Worm (Caenorhabditis elegans) whole organism, L4/young adult: ENCODE measurements around the gene cah-3.
"Not testable (repeated sequence)": the region's sequence is repeated elsewhere in the genome, so short reads cannot be mapped to it uniquely, and the experiment has no call there.

Experiments
- W03F9.2 ChIP-seq: fragments of 150-350 bp; optimal IDR thresholded peaks from 2 replicates; lab custom pipeline; 2014; ENCODE audit warnings: missing biosample characterization, missing genetic modification characterization
- dao-5 ChIP-seq: sonication (generic microtip); optimal IDR thresholded peaks from 2 replicates; lab custom pipeline; 2016; ENCODE audit warnings: missing genotype, missing genetic modification characterization, moderate library complexity, missing compliant biosample characterization
- him-1 ChIP-seq: sonication (generic microtip); optimal IDR thresholded peaks from 2 replicates; lab custom pipeline; 2016; ENCODE audit warnings: missing genotype, missing genetic modification reagents, missing genetic modification characterization, missing compliant biosample characterization

Gene cah-3

DNA sequence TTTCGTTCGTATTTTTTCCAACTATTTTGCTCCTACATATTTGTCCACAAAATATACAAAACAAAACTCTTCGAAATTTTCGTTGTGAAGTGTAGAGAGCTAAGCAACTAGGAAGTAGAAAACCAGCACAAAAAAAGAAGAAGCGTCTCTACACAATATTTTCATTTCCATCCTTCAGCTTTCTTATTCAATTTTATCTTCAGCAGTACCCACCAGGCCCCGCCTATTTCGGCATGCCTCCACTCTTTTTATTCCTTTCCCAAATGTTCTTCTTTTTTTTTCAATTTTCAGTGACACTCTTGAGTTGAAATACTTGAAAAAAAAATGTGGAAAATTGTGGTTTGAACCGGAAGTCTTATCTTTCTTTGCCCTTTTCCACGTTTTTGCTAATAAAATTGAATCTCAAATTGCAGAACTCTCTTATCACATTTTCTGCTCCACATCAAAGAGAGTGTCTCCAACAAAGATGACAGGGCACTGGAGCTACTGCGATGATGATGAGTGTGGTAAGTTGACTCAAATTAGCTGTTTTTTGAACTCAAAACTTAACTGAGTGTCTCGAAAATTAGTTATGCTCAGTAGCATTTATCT, at the start of gene cah-3:
Gene cah-3, plus strand, starts transcription at position 414 of the 591 bp plus-strand sequence.
- TF ChIP-seq dao-5 (tag; lab: Kevin White, UChicago) (no peak), him-1 (tag; lab: Kevin White, UChicago) (no peak), W03F9.2 (tag; lab: Kevin White, UChicago) (no peak)

DNA sequence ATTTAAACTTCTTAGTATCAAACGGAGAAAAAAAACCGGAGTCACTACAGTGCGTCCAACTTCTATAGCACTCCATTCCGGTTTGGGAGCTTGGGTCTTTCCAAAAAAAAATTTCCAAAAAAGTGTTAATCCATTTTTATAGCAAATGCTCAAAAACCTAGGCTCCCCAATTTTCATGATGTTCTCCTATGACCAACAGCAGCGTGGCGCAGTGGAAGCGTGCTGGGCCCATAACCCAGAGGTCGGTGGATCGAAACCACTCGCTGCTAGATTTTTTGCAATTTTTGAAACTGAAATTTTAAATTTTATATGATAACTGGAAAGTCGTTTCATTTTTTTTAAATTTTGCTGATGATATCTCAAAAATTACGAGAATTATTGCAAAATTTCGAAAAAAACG, 46.3 kb upstream of the cah-3 start:
- no peak for TF ChIP-seq him-1 (tag; lab: Kevin White, UChicago)
- no peak for TF ChIP-seq W03F9.2 (tag; lab: Kevin White, UChicago)
- no peak for TF ChIP-seq dao-5 (tag; lab: Kevin White, UChicago)

DNA sequence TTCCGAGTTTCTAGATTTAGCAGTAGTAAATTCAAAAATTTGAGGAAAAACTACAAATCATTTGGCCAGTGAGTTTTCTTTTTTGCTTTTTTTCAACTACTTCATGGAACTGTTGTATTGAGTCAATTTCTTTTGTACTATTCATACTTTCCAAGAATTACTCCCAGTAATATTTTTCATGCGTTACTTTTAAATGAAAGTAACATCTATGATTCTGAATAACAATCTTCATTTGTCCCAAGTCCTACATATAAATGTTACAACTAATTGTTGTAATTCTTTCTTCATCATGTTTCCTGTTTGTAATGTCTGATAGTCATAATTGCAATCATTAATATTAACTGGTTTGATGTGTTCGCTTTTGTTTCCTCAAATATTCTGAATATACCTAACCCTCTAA, 43.6 kb upstream of the cah-3 start:
- TF ChIP-seq W03F9.2 (tag; lab: Kevin White, UChicago) (no peak), dao-5 (tag; lab: Kevin White, UChicago) (no peak), him-1 (tag; lab: Kevin White, UChicago) (no peak)

DNA sequence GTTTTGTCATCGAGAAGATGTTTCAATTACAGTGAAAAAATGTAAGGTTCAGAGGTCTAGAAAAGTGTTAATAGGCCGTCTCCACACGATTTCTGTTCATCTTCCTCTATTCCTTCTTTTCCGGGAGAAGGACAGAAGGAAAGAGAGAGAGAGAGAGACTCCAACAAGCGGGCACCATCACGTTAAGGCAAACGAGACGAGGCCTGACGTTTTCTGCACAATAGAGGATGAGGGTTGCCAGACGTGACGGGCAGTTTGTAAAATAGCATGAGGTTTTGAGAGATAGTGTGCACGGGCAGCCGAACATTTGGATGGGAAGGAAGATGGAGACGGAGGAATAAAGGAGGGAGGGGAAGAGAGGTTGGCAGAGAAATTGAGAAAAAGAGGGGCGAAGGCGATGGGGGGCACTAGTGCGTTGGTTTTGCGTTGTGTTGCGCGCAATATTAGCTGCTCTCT, 41.5 kb upstream of the cah-3 start, which contains the start of gene twf-2:
Gene twf-2, plus strand, starts transcription at position 405 of the 456 bp plus-strand sequence.
- TF ChIP-seq W03F9.2 (tag; lab: Kevin White, UChicago) (no peak), dao-5 (tag; lab: Kevin White, UChicago) (peak; percentile 6), him-1 (tag; lab: Kevin White, UChicago) (peak; percentile 56)

DNA sequence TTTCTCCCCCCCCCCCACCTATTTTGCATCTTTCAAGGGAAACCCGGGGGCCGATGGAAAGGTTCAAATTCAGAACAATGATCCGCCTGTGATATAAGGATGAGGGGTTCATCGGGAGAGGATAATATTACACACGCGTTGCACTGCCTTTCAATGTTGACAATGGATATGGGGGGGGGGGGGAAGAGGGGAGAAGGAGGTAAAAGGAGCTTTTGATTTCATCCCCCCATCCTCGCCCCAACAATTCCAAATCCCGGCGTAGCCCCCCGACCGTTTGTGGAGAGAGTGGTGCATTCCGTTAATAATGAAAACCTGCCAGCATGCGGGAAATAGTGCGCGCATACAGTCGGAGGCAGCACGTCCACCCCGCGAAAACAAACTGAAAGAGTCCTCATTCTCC, 40.2 kb upstream of the cah-3 start:
- TF ChIP-seq dao-5 (tag; lab: Kevin White, UChicago) (no peak), him-1 (tag; lab: Kevin White, UChicago) (no peak), W03F9.2 (tag; lab: Kevin White, UChicago) (no peak)

DNA sequence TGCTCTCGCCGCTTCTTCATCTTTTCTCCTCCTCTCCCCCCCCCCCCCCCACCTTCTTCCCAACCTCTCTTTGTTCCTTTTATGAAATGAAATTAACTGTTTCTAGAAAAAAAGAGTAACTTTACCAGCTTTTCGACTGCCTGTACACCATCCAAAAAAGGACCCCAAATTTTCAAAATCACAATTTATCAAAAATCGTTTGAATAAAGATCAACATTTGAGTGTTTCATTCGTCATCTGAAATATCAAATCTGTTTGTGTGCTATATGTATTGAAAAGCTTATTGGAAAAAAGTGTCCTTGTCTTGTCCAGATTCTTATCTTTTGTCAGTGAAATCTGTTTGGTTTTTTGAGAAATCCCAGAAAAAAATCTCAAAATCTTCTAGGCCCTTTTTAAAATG, 36.2 kb upstream of the cah-3 start:
- TF ChIP-seq W03F9.2 (tag; lab: Kevin White, UChicago) (no peak), him-1 (tag; lab: Kevin White, UChicago) (no peak), dao-5 (tag; lab: Kevin White, UChicago) (no peak)

DNA sequence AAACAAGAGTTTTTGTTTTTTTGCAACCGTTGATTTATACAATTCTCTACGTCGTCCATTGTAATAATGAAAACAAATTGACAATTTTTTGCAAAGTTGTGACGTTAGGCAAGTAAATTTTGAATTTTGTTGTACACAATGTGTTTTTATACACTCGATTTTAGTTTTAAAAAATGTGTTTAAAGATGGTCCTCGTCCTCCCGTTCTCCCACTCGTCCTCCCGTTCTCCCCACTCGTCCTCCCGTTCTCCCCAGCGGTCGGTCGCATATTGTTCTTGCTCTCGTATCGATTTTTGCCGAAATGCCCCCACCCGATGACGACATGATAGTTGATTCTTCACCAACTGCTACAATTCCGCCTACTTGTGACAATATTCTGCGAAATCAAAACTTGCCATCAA, 35.6 kb upstream of the cah-3 start, which contains the start of gene F38E9.4:
Gene F38E9.4, plus strand, starts transcription at position 301 of the 400 bp plus-strand sequence.
- not testable (repeated sequence) for TF ChIP-seq dao-5, him-1, W03F9.2 (tag; lab: Kevin White, UChicago)

DNA sequence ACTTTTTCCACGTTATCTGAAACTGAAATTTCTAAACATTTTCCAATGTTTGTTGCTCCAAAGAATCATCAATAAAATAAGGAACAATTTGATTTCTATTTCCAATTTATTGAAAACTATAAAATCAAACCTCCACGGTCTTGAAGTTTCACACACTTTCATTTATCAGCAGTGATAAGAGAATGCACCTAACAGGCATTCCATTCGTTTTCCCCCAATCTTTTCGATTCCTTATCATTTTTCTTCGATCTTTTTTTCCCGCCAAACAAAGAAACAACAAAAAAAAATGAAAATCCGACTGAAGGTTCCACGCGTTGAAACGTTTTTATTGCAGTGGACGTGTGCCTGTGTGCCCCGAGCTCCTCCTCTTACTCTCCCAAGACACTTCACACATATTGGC, 30.6 kb upstream of the cah-3 start, which contains the start of gene nas-39:
Gene nas-39, plus strand, starts transcription at position 269 of the 400 bp plus-strand sequence.
- TF ChIP-seq him-1 (tag; lab: Kevin White, UChicago) (no peak), dao-5 (tag; lab: Kevin White, UChicago) (no peak), W03F9.2 (tag; lab: Kevin White, UChicago) (no peak)

DNA sequence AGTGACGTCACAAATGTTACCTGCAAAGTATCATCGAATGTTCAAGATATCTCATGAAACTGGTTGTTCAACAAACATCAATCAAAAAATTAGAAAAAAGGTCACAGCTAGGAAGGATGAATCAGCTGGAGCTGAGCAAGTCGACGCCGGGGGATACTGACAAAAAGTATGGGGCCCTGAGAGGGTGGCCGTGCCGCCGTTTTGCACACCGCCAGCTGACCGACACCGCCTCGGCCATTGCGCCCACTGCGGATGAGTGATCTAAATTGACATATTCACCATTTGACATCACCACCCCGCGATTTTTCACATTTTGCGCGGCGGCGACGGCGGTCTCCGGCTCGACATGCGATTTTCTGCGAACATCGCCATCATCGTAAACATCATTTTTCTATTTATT, 30.2 kb upstream of the cah-3 start:
- TF ChIP-seq W03F9.2 (tag; lab: Kevin White, UChicago) (no peak), him-1 (tag; lab: Kevin White, UChicago) (no peak), dao-5 (tag; lab: Kevin White, UChicago) (no peak)

DNA sequence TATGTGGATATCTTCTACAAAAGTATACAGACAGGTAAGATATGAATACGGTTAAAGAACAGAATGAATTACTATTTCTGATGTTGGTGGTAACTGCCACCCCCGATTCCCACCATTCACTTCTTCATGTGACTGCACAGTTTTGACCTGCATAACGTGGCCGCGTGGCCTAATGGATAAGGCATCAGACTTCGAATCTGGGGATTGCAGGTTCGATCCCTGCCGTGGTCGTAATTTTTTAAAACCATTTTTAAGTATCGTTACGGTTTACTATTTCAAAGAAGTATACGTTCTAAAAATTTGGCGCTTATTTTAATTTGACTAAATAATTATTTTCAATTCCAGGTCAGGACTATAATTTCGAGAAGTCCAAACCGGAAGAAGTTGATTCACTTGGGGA, 26.0 kb upstream of the cah-3 start:
- TF ChIP-seq W03F9.2 (tag; lab: Kevin White, UChicago) (no peak), him-1 (tag; lab: Kevin White, UChicago) (no peak), dao-5 (tag; lab: Kevin White, UChicago) (no peak)

DNA sequence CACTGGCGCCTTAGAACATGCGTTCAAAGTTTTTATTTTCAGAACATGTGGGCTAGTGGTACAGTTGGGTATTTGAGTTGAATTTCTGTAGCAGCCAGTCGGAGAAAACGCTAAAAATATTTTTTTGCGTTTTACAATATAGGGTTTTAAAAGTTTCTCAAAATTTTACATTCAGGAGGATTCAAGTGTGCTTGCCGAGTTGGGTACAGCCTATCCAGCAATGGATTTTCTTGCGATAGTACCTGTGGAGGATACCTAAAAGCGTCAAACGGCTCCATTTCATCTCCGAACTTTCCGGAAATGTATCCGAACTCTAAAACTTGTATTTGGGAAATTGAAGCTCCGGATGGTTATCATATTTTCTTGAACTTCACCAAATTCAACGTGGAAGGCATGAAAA, 21.1 kb upstream of the cah-3 start:
- no peak for TF ChIP-seq W03F9.2 (tag; lab: Kevin White, UChicago)
- TF ChIP-seq dao-5 (tag; lab: Kevin White, UChicago): no peak
- no peak for TF ChIP-seq him-1 (tag; lab: Kevin White, UChicago)

DNA sequence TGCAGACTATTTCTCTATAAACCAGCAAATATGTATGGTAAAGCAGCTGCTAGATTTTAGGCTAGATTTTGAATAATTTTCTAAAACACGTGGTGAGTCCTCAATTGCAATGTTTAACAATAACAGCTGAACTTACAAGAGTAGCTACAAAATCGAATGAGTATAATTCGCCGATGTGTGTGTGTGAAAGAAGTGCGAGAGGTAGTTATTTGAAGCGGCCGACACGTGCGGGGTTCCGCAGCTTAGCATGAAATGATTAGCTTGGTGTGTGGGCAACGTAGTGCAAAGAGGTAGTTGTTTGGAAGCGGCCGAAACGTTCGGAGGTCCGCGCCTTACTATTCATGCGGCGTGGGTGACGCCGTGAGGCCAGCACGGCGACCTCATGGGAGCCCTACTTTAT, 18.4 kb upstream of the cah-3 start:
- TF ChIP-seq W03F9.2 (tag; lab: Kevin White, UChicago) (no peak), dao-5 (tag; lab: Kevin White, UChicago) (no peak), him-1 (tag; lab: Kevin White, UChicago) (no peak)

DNA sequence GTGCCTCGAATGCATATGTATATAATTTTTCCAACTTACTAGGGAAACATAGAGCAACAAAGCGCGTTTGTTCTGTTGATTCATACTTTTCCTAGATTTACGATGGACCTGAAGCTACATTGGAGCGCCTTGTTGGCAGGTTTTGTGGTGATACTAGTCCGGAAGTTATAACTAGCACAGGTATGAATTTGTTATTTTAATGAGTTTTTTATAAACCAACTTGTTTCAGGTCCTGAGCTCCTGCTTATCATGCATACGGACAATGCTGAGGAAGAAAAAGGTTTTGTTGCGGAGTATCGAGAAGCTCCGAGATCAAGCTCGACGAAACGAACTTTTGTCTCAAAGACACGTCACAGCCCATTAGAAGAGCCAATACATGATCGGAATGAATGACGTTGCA, 16.5 kb upstream of the cah-3 start, which contains the start of gene F38E9.1:
Gene F38E9.1, plus strand, starts transcription at position 301 of the 400 bp plus-strand sequence.
- TF ChIP-seq dao-5 (tag; lab: Kevin White, UChicago) (no peak), W03F9.2 (tag; lab: Kevin White, UChicago) (no peak), him-1 (tag; lab: Kevin White, UChicago) (no peak)

DNA sequence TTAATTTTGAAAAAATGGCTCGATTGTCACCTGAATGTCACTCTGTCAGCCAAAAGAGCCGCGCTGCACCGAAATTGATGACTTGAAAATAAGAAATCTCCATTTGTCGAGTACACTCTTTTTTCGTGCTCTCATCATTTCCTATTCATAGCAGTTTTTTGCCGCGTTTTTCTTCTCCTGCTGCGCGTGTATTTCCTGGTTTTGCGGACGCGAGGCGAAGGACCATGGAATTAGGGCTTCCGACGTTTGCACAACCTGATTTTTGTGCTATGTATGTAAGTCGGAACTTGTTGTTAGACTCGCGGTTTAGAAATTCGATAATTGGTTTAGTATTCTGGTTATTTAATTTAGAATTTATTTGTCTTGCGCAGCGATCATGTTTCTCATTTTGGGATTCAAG, 7.0 kb upstream of the cah-3 start:
- TF ChIP-seq W03F9.2 (tag; lab: Kevin White, UChicago) (no peak), dao-5 (tag; lab: Kevin White, UChicago) (no peak), him-1 (tag; lab: Kevin White, UChicago) (no peak)
